Worm (Caenorhabditis elegans) whole organism, midembryonic: ENCODE measurements around the gene cyp-33C11.

ENCODE experiments used
- T22C8.4 ChIP-seq: fragments of 200-800 bp; sonication (Bioruptor generic); IDR thresholded peaks from 2 replicates; pipeline ENCODE4 v1.3.6; 2022; ENCODE audit warnings: missing genetic modification characterization, missing compliant biosample characterization
- cog-1 ChIP-seq: sonication (generic microtip); optimal IDR thresholded peaks from 2 replicates; lab custom pipeline; 2016; ENCODE audit warnings: missing genetic modification characterization, missing compliant biosample characterization
- flt-1 ChIP-seq: fragments of 200-800 bp; sonication (Bioruptor generic); IDR thresholded peaks from 2 replicates; pipeline ENCODE4 v1.3.6; 2022; ENCODE audit warnings: missing genetic modification characterization, missing compliant biosample characterization
- klf-2 ChIP-seq: fragments of 200-800 bp; sonication (Bioruptor generic); conservative IDR thresholded peaks from 2 replicates; pipeline ENCODE4 v1.3.6; 2022; ENCODE audit warnings: missing genetic modification reagents, missing genetic modification characterization, missing compliant biosample characterization
- med-1 ChIP-seq: sonication (generic microtip); optimal IDR thresholded peaks from 2 replicates; lab custom pipeline; 2017; ENCODE audit warnings: missing genetic modification characterization, mild to moderate bottlenecking, missing compliant biosample characterization, antibody characterized with exemption, missing genetic modification reagents; ENCODE audit not compliant: insufficient read depth
- ref-1 ChIP-seq: fragments of 200-800 bp; sonication (Bioruptor generic); conservative IDR thresholded peaks from 2 replicates; pipeline ENCODE4 v1.3.6; 2022; ENCODE audit warnings: missing genetic modification reagents, missing genetic modification characterization, missing compliant biosample characterization
- tab-1 ChIP-seq: fragments of 200-800 bp; sonication (Bioruptor generic); IDR thresholded peaks from 2 replicates; pipeline ENCODE4 v1.3.6; 2022; ENCODE audit warnings: missing genetic modification characterization, missing compliant biosample characterization
- ztf-23 ChIP-seq: fragments of 200-800 bp; sonication (Bioruptor generic); IDR thresholded peaks from 2 replicates; pipeline ENCODE4 v1.3.6; 2022; ENCODE audit warnings: missing genetic modification reagents, missing genetic modification characterization, missing compliant biosample characterization
- ztf-29 ChIP-seq: fragments of 200-800 bp; sonication (Bioruptor generic); IDR thresholded peaks from 2 replicates; pipeline ENCODE4 v1.3.6; 2022; ENCODE audit warnings: missing genetic modification reagents, missing genetic modification characterization, missing compliant biosample characterization

cyp-33C11 gene

ce11 chrV:679663-680062, 33.1 kb downstream of the cyp-33C11 start, which contains the start of gene srx-22:
TSS of gene srx-22 (plus strand) at chrV:679963.
- TF ChIP-seq ref-1 (GFP tag; lab: Robert Waterston, UW) = no peak
- TF ChIP-seq flt-1 = no peak
- TF ChIP-seq ztf-29 = no peak
- no peak for TF ChIP-seq med-1 (GFP tag; lab: Kevin White, UChicago)

ce11 chrV:676550-677084, 36.2 kb downstream of the cyp-33C11 start, which contains the start of the genes fbxa-72 and srx-21:
TSS of gene fbxa-72 (minus strand) at chrV:676753.
TSS of gene srx-21 (plus strand) at chrV:677034.
- TF ChIP-seq ztf-23 (GFP tag; lab: Robert Waterston, UW) (no peak), tab-1 (GFP tag; lab: Robert Waterston, UW) (no peak), med-1 (GFP tag; lab: Kevin White, UChicago) (no peak), ref-1 (GFP tag; lab: Robert Waterston, UW) (no peak)

- TF ChIP-seq ref-1 (GFP tag; lab: Robert Waterston, UW) (no peak), tab-1 (GFP tag; lab: Robert Waterston, UW) (no peak), T22C8.4 (GFP tag; lab: Robert Waterston, UW) (no peak), med-1 (GFP tag; lab: Kevin White, UChicago) (no peak), ztf-23 (GFP tag; lab: Robert Waterston, UW) (no peak), klf-2 (GFP tag; lab: Robert Waterston, UW) (no peak)
Observed at ce11 chrV:676090-676489, 36.7 kb downstream of the cyp-33C11 start.

ce11 chrV:674213-674612, 38.6 kb downstream of the cyp-33C11 start, which contains the start of gene sru-25:
TSS of gene sru-25 (minus strand) at chrV:674313.
- TF ChIP-seq cog-1 (tag; lab: Kevin White, UChicago) (no peak), tab-1 (GFP tag; lab: Robert Waterston, UW) (no peak), flt-1 (no peak), klf-2 (GFP tag; lab: Robert Waterston, UW) (no peak), med-1 (GFP tag; lab: Kevin White, UChicago) (no peak), T22C8.4 (GFP tag; lab: Robert Waterston, UW) (no peak), ref-1 (GFP tag; lab: Robert Waterston, UW) (no peak), ztf-23 (GFP tag; lab: Robert Waterston, UW) (no peak), ztf-29 (no peak)

- no peak for TF ChIP-seq ztf-23 (GFP tag; lab: Robert Waterston, UW)
- no peak for TF ChIP-seq ztf-29
- TF ChIP-seq T22C8.4 (GFP tag; lab: Robert Waterston, UW) = no peak
- TF ChIP-seq med-1 (GFP tag; lab: Kevin White, UChicago) = no peak
- no peak for TF ChIP-seq cog-1 (tag; lab: Kevin White, UChicago)
- no peak for TF ChIP-seq tab-1 (GFP tag; lab: Robert Waterston, UW)
- TF ChIP-seq klf-2 (GFP tag; lab: Robert Waterston, UW) = no peak
- TF ChIP-seq flt-1 = no peak
- TF ChIP-seq ref-1 (GFP tag; lab: Robert Waterston, UW) = no peak
Observed at ce11 chrV:671342-671741, 41.4 kb downstream of the cyp-33C11 start, which contains the start of gene sru-24. TSS of gene sru-24 (minus strand) at chrV:671442.

- no peak for TF ChIP-seq flt-1
- TF ChIP-seq tab-1 (GFP tag; lab: Robert Waterston, UW) = no peak
- no peak for TF ChIP-seq med-1 (GFP tag; lab: Kevin White, UChicago)
Observed at ce11 chrV:667459-667858, 45.3 kb downstream of the cyp-33C11 start, which contains the start of gene nhr-180. TSS of gene nhr-180 (minus strand) at chrV:667510.

- no peak for TF ChIP-seq ztf-23 (GFP tag; lab: Robert Waterston, UW)
Observed at ce11 chrV:664337-664847, 48.4 kb downstream of the cyp-33C11 start, which contains the start of the genes F31F4.11 and srh-266. TSS of gene F31F4.11 (minus strand) at chrV:664437. TSS of gene srh-266 (plus strand) at chrV:664797.
